Worm (Caenorhabditis elegans): ENCODE results near the gene T07D3.9.

T07D3.9 gene

ce11 chrII:922778-923177, 22.1 kb upstream of the T07D3.9 start:
- TF ChIP-seq tbx-2 (tag; optimal IDR thresholded peaks at IDR 0.05) (no peak), hlh-8 (tag; optimal IDR thresholded peaks at IDR 0.05) (no peak), zip-5 (tag; optimal IDR thresholded peaks at IDR 0.05) (no peak), ceh-19 (GFP tag; optimal IDR thresholded peaks at IDR 0.05) (no peak), C38D4.7 (GFP tag; optimal IDR thresholded peaks at IDR 0.05) (no peak), pha-4 (tag; optimal IDR thresholded peaks at IDR 0.05) (no peak), ceh-18 (tag; optimal IDR thresholded peaks at IDR 0.05) (no peak), ceh-48 (tag; optimal IDR thresholded peaks at IDR 0.05) (no peak), elt-4 (tag; optimal IDR thresholded peaks at IDR 0.05) (no peak), fax-1 (tag; optimal IDR thresholded peaks at IDR 0.05) (no peak), unc-3 (GFP tag; conservative IDR thresholded peaks at IDR 0.05) (no peak), unc-3 (tag; optimal IDR thresholded peaks at IDR 0.05) (no peak), dmd-4 (tag; optimal IDR thresholded peaks at IDR 0.05; ENCODE audit: borderline replicate concordance) (no peak), nfya-1 (tag; optimal IDR thresholded peaks at IDR 0.05) (no peak), ceh-45 (GFP tag; IDR thresholded peaks at IDR 0.05) (no peak), dve-1 (tag; optimal IDR thresholded peaks at IDR 0.05) (no peak), ceh-30 (tag; optimal IDR thresholded peaks at IDR 0.05) (no peak)

- TF ChIP-seq ref-2 (tag; optimal IDR thresholded peaks at IDR 0.05) = no peak
- TF ChIP-seq elt-4 (tag; optimal IDR thresholded peaks at IDR 0.05) = no peak
- TF ChIP-seq F13H6.1 (tag; optimal IDR thresholded peaks at IDR 0.05) = no peak
Observed at ce11 chrII:920326-920725, 19.6 kb upstream of the T07D3.9 start.

ce11 chrII:917324-917723, 16.6 kb upstream of the T07D3.9 start, which contains the start of gene fbxc-30:
Gene fbxc-30, plus strand, starts transcription at chrII:917624.
- TF ChIP-seq dve-1 (tag; optimal IDR thresholded peaks at IDR 0.05) (no peak), hlh-13 (GFP tag; optimal IDR thresholded peaks at IDR 0.05) (no peak), hlh-15 (tag; optimal IDR thresholded peaks at IDR 0.05) (no peak), lin-11 (tag; optimal IDR thresholded peaks at IDR 0.05) (no peak), sox-4 (tag; optimal IDR thresholded peaks at IDR 0.05) (no peak), fkh-6 (tag; optimal IDR thresholded peaks at IDR 0.05) (no peak), ceh-19 (GFP tag; optimal IDR thresholded peaks at IDR 0.05) (no peak), nhr-11 (tag; optimal IDR thresholded peaks at IDR 0.05) (no peak), gmeb-2 (tag; optimal IDR thresholded peaks at IDR 0.05) (no peak), pat-9 (tag; optimal IDR thresholded peaks at IDR 0.05) (no peak), ceh-34 (tag; optimal IDR thresholded peaks at IDR 0.05) (no peak), che-1 (tag; optimal IDR thresholded peaks at IDR 0.05) (no peak), unc-3 (GFP tag; conservative IDR thresholded peaks at IDR 0.05) (no peak), unc-3 (tag; optimal IDR thresholded peaks at IDR 0.05) (no peak), pros-1 (tag; optimal IDR thresholded peaks at IDR 0.05) (no peak), madf-2 (tag; optimal IDR thresholded peaks at IDR 0.05) (no peak), pha-2 (tag; optimal IDR thresholded peaks at IDR 0.05) (no peak)

ce11 chrII:915780-916179, 15.1 kb upstream of the T07D3.9 start, which contains the start of gene fbxc-29:
Gene fbxc-29, plus strand, starts transcription at chrII:916080.
- TF ChIP-seq C08G9.2 (tag; optimal IDR thresholded peaks at IDR 0.05) (no peak), rnt-1 (tag; optimal IDR thresholded peaks at IDR 0.05) (no peak), elt-2 (tag; optimal IDR thresholded peaks at IDR 0.05) (no peak), fax-1 (tag; optimal IDR thresholded peaks at IDR 0.05) (no peak), pag-3 (tag; optimal IDR thresholded peaks at IDR 0.05; ENCODE audit: borderline replicate concordance) (no peak), fkh-10 (GFP tag; optimal IDR thresholded peaks at IDR 0.05) (no peak), unc-3 (GFP tag; conservative IDR thresholded peaks at IDR 0.05) (no peak), unc-3 (tag; optimal IDR thresholded peaks at IDR 0.05) (no peak), dmd-4 (tag; optimal IDR thresholded peaks at IDR 0.05; ENCODE audit: borderline replicate concordance) (no peak), odd-2 (tag; optimal IDR thresholded peaks at IDR 0.05) (no peak), ceh-9 (tag; optimal IDR thresholded peaks at IDR 0.05) (no peak), gmeb-2 (tag; optimal IDR thresholded peaks at IDR 0.05) (no peak), dve-1 (tag; optimal IDR thresholded peaks at IDR 0.05) (no peak), tbx-2 (tag; optimal IDR thresholded peaks at IDR 0.05) (no peak), pros-1 (tag; optimal IDR thresholded peaks at IDR 0.05) (no peak), hlh-8 (tag; optimal IDR thresholded peaks at IDR 0.05) (no peak), unc-55 (GFP tag; optimal IDR thresholded peaks at IDR 0.05) (no peak), lim-6 (tag; optimal IDR thresholded peaks at IDR 0.05) (no peak), K09A11.1 (tag; optimal IDR thresholded peaks at IDR 0.05; ENCODE audit: insufficient read depth) (no peak)

Data from whole organism, late embryonic.